Worm (Caenorhabditis elegans): ENCODE results near the gene dab-1.

dab-1 gene

DNA sequence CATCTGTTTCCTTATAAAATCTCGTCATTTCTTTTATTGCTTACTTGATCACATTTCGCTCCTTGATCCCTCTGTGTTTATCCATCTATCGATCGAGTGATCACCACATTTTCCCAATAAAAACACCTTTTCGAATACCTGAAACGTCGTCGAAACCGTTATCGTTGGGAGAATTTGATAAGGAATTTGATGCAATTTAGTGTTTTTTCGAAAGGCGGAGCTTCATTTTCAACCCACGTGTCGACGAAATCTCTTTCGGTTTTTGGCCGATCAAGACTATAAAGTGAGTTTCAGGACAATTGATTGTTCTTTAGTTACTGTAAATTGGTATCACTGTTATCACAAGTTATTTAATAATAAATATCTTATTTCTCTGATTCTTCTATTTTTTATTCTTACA, 42.4 kb downstream of the dab-1 start, which contains the start of gene srdh-1:
srdh-1 (plus strand) TSS at position 43 of the 400 bp plus-strand sequence.
- TF ChIP-seq B0261.1 (tag; optimal IDR thresholded peaks at IDR 0.05) = no peak
- TF ChIP-seq ztf-28 (GFP tag; IDR thresholded peaks at IDR 0.05) = no peak
- no peak for TF ChIP-seq dpl-1 (GFP tag; optimal IDR thresholded peaks at IDR 0.05)
- no peak for TF ChIP-seq nhr-90 (tag; optimal IDR thresholded peaks at IDR 0.05)
- no peak for TF ChIP-seq lir-1 (GFP tag; conservative IDR thresholded peaks at IDR 0.05)
- TF ChIP-seq F33H1.4 (GFP tag; IDR thresholded peaks at IDR 0.05) = no peak
- TF ChIP-seq nhr-80 (tag; optimal IDR thresholded peaks at IDR 0.05) = no peak
- no peak for TF ChIP-seq nhr-27 (tag; optimal IDR thresholded peaks at IDR 0.05)
- TF ChIP-seq madf-8 (GFP tag; conservative IDR thresholded peaks at IDR 0.05) = no peak

DNA sequence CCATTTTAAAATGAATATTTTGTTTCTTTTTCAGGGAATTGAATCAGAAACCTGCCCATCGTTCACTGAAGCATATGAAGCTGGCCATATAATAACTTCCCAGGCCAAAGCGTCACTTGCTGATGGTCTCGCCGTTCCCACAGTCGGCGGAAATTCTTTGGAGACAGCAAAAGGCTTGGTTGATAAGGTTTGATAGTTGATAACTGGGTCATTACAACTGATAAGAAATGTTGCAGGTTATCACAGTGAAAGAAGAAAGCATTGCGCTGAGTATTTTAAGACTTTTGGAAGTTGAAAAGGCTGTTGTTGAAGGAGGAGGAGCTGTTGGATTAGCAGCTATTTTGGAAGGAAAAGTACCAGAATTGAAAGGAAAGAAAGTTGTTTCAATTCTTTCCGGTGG, 44.4 kb downstream of the dab-1 start:
- TF ChIP-seq nhr-80 (tag; optimal IDR thresholded peaks at IDR 0.05) (peak; percentile 79), dox-1 (GFP tag; IDR thresholded peaks at IDR 0.05) (peak; percentile 44; the same call in 1 of the 2 replicates), B0261.1 (tag; optimal IDR thresholded peaks at IDR 0.05) (no peak)

DNA sequence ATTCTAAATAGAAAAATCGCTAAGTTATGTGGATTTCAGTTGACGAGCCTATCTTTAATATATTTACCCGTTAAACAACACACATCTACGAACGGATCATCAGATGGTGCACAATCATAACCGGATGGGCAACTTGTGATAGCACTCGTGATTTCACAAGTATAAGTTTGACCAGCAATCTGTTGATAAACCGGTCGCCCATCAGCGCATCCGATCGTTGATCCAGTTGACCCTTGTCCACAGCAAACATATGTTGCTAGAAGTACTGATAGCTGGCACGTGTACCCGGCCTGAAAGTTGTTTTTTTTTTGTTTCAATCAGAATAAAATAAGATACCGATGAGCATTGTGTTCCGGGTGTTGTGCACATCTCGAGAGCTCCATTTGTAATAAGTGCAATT, 45.5 kb downstream of the dab-1 start:
- TF ChIP-seq lin-26 (GFP tag; IDR thresholded peaks at IDR 0.05) (0 out of 2 replicates have a peak, but pooled peaks have one; percentile 64), F22D6.2 (tag; optimal IDR thresholded peaks at IDR 0.05) (no peak)

DNA sequence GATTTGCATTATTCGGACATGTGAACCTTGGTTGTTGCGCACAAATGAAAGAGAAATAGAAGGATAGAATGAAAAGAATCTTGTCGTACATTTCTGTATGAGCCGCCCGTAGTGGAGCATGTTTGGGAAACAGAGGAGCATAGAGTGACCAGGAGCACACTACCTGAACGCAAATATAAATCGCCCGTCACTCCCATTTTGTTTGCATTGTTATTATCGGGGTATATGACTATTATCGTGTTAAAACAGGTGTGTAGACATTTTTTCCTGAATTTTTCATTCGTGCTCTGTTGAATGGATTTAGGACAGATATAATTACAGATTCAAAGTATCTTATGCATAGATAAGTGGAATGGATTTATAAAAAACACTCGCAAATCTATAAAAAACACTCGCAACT, 47.2 kb downstream of the dab-1 start, which contains the start of gene K01C8.2:
K01C8.2 (minus strand) TSS at position 101 of the 400 bp plus-strand sequence.
- TF ChIP-seq F57C9.4 (tag; optimal IDR thresholded peaks at IDR 0.05) (no peak), F49E8.2 (tag; optimal IDR thresholded peaks at IDR 0.05; ENCODE audit: insufficient read depth) (no peak), nhr-120 (GFP tag; IDR thresholded peaks at IDR 0.05) (no peak), Y79H2A.3 (GFP tag; conservative IDR thresholded peaks at IDR 0.05) (no peak), B0035.1 (tag; optimal IDR thresholded peaks at IDR 0.05) (no peak), chd-7 (tag; optimal IDR thresholded peaks at IDR 0.05) (no peak), mxl-1 (tag; optimal IDR thresholded peaks at IDR 0.05) (no peak), Y95B8A.8 (GFP tag; IDR thresholded peaks at IDR 0.05) (no peak), ztf-22 (GFP tag; optimal IDR thresholded peaks at IDR 0.05) (no peak), ceh-58 (GFP tag; IDR thresholded peaks at IDR 0.05) (no peak)

DNA sequence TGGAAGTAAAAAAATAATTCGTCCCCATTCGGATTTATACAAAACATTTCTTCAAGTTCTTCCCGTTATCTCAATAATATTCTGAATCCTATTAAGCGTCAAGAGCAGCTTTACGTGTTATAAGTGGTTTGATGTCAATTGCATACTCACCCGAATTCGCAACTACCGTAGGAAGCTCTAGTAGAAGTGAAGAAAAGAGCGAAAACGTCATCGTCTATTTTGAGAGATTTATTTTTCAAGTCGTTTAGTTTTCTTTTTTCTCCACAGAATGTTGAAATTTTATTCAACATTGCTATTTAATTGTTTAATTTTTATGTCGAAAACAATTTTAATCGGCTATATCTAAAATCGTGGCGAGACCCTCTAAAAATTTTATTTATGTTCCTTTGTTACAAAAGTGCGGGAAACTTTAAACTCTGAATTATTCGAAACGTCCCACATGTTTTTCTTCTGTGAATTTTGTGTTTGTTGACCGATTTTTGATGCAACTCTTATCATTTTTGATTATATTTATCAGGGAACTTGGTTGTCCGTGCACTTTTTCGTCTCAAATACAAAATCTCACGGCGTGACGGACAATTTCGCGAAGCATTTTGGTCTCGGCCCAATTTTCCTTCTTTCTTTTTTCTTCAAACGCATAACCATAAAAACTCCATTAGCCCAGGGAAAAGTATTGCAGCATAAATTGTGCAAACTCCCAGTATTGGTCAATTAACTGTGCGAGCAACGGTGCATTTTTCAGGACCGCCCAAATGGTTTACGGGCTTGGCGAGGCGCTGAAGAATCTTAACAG, 47.9 kb downstream of the dab-1 start, which contains the start of gene tdc-1:
tdc-1 (plus strand) TSS at position 743 of the 793 bp plus-strand sequence.
- TF ChIP-seq F55B11.4 (tag; optimal IDR thresholded peaks at IDR 0.05; ENCODE audit: borderline replicate concordance, insufficient read depth) = no peak
- TF ChIP-seq dox-1 (GFP tag; IDR thresholded peaks at IDR 0.05) = peak; percentile 7; the same call in 1 of the 2 replicates
- TF ChIP-seq mxl-1 (tag; optimal IDR thresholded peaks at IDR 0.05) = no peak
- TF ChIP-seq F33H1.4 (GFP tag; IDR thresholded peaks at IDR 0.05) = peak; percentile 88
- peak; percentile 82 for TF ChIP-seq efl-1 (GFP tag; optimal IDR thresholded peaks at IDR 0.05)
- TF ChIP-seq C17E4.6 (GFP tag; IDR thresholded peaks at IDR 0.05) = no peak
- TF ChIP-seq Y95B8A.8 (GFP tag; IDR thresholded peaks at IDR 0.05) = no peak
- no peak for TF ChIP-seq atf-7 (tag; optimal IDR thresholded peaks at IDR 0.05)
- TF ChIP-seq madf-8 (GFP tag; conservative IDR thresholded peaks at IDR 0.05) = peak; percentile 76
- no peak for TF ChIP-seq F39B2.1 (GFP tag; IDR thresholded peaks at IDR 0.05)
- no peak for TF ChIP-seq chd-7 (tag; optimal IDR thresholded peaks at IDR 0.05)
- TF ChIP-seq egl-18 (GFP tag; IDR thresholded peaks at IDR 0.05) = no peak
- TF ChIP-seq akir-1 (GFP tag; optimal IDR thresholded peaks at IDR 0.05) = no peak
- no peak for TF ChIP-seq gei-17 (GFP tag; optimal IDR thresholded peaks at IDR 0.05)
- TF ChIP-seq madf-6 (GFP tag; IDR thresholded peaks at IDR 0.05) = peak; percentile 93
- TF ChIP-seq lin-54 (GFP tag; optimal IDR thresholded peaks at IDR 0.05) = peak; percentile 59
- TF ChIP-seq him-1 (tag; optimal IDR thresholded peaks at IDR 0.05) = peak; percentile 31
- peak; percentile 90 for TF ChIP-seq lsl-1 (GFP tag; optimal IDR thresholded peaks at IDR 0.05)
- TF ChIP-seq hrde-1 (tag; optimal IDR thresholded peaks at IDR 0.05; ENCODE audit: borderline replicate concordance) = no peak
- TF ChIP-seq cebp-2 (GFP tag; IDR thresholded peaks at IDR 0.05) = no peak
- TF ChIP-seq snpc-1.3 (tag; optimal IDR thresholded peaks at IDR 0.05; ENCODE audit: insufficient read depth) = peak; percentile 20
- no peak for TF ChIP-seq ztf-6 (GFP tag; IDR thresholded peaks at IDR 0.05)
- TF ChIP-seq lag-1 (GFP tag; IDR thresholded peaks at IDR 0.05) = no peak
- peak; percentile 43 for TF ChIP-seq dpl-1 (GFP tag; optimal IDR thresholded peaks at IDR 0.05)

Measured in whole organism, young adult.